Fruit fly (Drosophila melanogaster) ovary, adult (tissue): ENCODE results near the gene CG31523.

Experiments used
- CG17801 ChIP-seq: fragments of 200-800 bp; optimal IDR thresholded peaks from 2 replicates; lab custom pipeline; 2019; ENCODE audit warnings: missing biosample characterization, mild to moderate bottlenecking, missing genetic modification characterization, moderate library complexity; ENCODE audit not compliant: partially characterized antibody

CG31523 gene

dm6 chr3R:4479038-4479988 is at the start of gene CG31523:
Gene CG31523 (minus strand): TSS chr3R:4479207.
- TF ChIP-seq CG17801, result no peak

DNA sequence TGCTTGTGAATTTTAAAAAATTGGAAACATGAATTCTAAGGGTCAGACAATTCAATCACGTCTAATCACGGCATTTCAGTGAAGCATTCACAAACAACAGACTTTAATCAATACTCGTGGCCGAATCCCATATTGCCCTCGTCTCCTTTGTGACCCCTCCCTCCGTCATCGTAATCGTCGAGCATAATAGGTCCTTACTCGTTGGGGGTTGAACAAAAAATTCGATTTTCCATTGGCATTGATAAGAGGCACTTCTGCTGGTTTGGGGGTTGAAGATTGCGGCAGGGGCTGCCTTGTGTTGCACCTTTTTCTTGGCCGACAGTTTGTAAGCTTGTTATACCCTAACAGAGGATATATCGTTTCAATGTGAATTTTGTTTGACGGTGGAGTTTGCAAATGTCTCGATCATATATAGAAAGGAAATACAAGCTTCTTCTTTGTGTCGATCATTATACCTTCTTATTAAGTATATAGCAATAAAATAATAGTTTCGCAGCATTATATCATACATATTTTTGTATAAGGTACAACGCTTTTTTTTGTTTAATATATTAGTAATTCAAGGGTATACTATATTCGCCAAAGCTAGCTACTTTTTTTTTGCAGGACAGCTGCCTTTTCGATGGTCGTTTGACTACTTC is 45.3 kb upstream of the CG31523 start:
- no peak for TF ChIP-seq CG17801

DNA sequence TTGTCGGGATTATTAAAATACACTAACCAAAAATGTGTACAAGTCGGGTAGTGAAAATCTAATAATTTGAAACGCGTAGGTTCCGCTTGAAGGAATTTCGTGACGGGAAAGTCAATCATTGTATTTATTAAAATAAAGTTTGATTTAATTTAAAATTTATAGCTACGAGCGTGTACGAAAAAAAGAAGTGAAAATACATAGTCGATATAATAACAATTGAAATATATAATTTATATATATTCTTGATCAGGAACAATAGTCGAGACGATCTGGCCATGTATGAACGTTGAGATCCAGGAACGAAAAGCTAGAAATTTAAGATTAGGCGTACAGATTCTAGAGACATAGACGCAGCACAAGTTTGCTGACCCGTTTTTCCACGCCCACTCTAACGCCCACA is 27.3 kb upstream of the CG31523 start, which contains the start of gene CG34425:
CG34425 (minus strand) TSS at position 101 of the 400 bp plus-strand sequence.
- TF ChIP-seq CG17801, result no peak

dm6 chr3R:4484999-4485398 is 6.0 kb upstream of the CG31523 start, which contains the start of gene Fip1:
Gene Fip1 (plus strand): TSS chr3R:4485008.
- TF ChIP-seq CG17801, result no peak

- no peak for TF ChIP-seq CG17801
Observed at dm6 chr3R:4480512-4480911, 1.5 kb upstream of the CG31523 start, which contains the start of gene sac. Gene sac (plus strand): TSS chr3R:4480812.

DNA sequence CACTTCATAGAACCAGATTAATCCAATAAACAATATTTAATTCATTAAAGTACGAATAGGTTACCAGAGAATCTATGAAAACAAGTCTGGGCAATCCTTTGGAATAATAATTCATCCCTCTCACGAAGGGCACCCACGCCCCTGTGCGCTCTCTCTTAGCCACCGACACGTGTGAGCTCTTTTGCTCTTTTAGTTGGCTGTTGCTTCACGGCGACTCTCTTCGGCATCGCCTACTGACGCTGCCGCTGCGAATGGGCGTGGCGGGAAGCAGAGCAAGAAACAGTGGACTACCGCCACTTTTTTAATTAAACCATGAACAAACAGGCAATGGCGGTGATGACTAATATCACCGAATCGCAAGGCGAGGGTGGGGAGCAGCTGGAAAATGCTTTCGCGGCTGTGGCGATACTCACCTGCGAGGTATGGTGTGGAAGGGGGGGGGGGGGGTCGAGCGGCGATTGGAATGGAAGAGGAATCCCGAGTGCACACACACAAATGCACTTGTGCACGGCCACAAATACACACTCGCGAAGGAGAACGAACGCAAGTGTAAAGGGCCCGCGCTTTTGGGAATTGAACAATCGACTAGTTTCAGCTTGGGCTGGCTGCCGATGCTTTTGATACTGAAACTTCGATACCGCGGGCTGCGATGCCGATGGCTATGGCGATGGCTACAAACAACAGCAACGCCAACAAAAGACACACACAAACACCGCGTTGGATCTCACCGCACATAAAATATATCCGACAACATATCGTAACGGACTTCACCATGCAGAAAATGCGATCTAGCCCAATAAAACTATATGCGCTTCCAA is 578 bp downstream of the CG31523 start:
- peak; percentile 80 for TF ChIP-seq CG17801

- no peak for TF ChIP-seq CG17801
Observed at dm6 chr3R:4476004-4476403, 3.0 kb downstream of the CG31523 start.

DNA sequence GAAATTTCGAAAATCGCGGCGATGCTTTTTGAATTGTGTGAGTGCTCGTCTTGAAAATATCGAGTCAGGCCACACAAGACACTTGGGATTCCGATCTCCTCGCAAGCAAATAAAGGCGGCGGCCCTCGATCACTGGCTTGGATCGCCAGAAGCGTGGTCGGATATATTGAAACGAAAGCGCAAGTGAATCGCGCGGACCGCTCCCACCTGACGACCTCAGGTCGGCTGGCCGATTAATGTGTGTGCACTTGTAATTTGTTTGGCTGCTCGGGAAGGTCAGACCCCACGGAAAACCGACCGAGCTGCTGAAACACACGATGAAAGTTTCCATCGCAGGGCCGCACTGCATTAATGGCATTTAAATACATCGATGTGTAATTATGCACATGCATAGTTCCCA is 3.6 kb downstream of the CG31523 start:
- no peak for TF ChIP-seq CG17801

dm6 chr3R:4472694-4472975 is 6.4 kb downstream of the CG31523 start:
- TF ChIP-seq CG17801, result no peak

DNA sequence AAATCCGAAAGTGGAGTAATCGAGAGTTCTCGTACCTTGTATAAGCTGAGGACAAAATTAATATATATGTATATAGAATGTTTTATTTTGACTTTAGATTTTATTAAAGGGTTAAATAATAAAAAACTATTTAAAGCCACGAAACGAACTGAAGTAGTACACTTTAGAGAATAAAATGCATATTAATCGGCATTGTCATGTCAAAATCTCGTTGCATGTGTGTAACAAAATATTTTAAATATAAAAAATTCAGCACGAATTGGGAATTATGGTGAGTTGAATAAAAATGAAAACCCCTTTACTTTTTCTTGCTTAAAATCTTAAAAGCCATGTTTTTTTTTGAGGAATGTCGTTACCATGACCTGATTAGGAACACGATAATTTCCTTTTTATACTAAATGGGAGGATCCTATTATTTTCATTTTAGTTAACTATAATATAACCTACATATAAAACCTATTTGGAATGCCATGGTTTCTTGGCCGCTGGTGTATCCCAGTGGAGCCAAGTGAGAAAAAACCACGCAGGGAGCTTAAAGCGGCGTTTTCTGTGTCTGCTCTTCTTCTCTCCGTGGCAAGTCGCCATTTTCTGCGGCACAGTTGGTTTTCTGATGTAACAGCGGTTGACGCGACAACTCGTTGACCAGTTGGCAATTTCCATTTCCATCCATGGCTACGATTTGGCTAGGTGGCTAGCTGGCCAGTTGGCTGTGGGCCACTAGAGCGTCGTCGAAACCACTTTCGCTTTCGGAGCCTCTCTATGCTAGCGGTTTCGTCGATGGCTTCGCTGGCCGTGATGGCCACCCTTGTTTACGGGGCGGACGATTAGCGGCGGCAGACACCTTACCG is 6.9 kb downstream of the CG31523 start:
- TF ChIP-seq CG17801, result no peak

DNA sequence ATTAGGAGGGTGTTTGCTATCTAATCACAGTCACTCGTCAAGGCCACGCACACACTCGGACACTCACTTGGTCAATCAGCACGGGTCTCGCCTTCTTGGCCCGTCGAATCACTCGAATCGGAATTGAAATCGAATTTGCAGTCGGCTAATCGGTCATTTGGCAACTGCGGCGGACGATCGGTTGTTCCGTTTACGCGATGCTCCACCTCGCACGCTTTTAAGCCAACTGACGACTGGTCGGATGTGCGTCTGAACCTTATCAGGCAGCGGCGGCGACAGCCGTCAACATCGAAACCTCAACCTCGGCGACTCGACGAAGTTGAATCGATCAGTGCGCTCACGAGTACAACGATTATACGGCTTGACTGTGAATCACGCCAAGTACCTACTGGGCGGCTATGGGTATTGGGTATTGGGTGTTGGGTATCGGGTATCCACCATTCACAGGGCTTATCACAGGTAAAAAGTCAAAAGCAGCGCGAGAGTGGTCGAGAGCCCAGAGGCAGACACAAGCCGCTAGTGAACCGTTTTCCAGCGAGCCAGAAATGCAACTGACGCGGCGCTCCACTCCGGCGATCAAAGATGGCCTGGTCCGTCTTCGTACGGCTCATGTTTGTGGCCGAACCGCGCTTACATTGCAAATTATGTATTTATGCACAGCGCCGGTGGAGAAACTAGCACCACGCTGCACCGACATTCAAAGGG is 7.8 kb downstream of the CG31523 start:
- TF ChIP-seq CG17801, result peak; percentile 27

- TF ChIP-seq CG17801, result no peak
Observed at dm6 chr3R:4470695-4471046, 8.3 kb downstream of the CG31523 start.

DNA sequence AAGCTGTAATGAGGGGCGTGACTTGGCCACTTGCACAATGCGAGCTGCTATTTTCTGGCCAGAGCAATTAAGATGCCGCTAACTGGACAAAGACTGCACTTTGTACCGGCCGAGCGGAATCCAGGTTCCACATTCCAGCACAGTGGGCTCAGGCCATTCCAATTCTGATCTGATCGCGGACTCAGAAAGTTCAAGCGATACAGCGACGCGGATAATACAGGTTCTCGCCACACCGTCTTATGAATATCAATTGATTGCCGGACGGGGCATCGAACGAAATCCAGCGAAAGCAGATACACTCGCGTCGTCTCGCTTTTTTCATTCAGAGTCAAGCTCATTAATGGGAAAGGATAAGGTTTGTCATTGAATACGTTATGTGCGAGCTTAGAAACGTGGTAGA is 10.1 kb downstream of the CG31523 start:
- no peak for TF ChIP-seq CG17801

- TF ChIP-seq CG17801, result no peak
Observed at dm6 chr3R:4466894-4467293, 12.1 kb downstream of the CG31523 start.

DNA sequence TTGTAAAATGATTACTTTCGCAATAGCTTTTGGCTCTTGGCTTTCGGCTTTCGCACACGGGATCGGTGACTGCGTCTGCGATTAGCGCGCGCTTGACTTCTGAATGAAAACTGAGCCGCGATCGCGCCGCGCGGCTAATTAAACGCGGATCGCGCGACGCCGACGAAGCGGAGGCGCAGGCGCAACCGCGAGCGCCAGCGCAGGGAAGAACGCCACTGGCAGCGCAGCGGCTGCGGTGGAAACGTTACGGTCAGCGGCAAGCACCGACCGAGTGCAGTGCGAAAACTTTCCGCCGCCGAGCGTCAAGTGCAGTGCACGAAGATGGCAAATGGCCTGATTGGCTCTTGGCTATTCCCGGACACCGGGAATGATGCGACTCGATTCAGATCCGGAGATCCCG is 16.2 kb downstream of the CG31523 start, which contains the start of gene CG31522:
CG31522 (minus strand) TSS at position 101 of the 400 bp plus-strand sequence.
- no peak for TF ChIP-seq CG17801
